Fruit fly (Drosophila melanogaster) whole organism, embryonic: ENCODE data around the gene RpS26.

Experiments used
- Atf3 ChIP-seq: fragments of 200-800 bp; sonication (Bioruptor generic); optimal IDR thresholded peaks from 3 replicates; lab custom pipeline; 2016; ENCODE audit warnings: missing biosample characterization, missing genetic modification characterization
- CG12071 ChIP-seq: fragments of 200-800 bp; sonication (Bioruptor generic); optimal IDR thresholded peaks from 3 replicates; lab custom pipeline; 2018; ENCODE audit warnings: missing biosample characterization, mild to moderate bottlenecking, missing genetic modification characterization
- CG1233 ChIP-seq: fragments of 200-800 bp; sonication (Bioruptor generic); optimal IDR thresholded peaks from 4 replicates; lab custom pipeline; 2018; ENCODE audit warnings: missing biosample characterization, mild to moderate bottlenecking, missing genetic modification characterization
- CG12769 ChIP-seq: fragments of 200-800 bp; sonication (Bioruptor generic); optimal IDR thresholded peaks from 2 replicates; lab custom pipeline; 2019; ENCODE audit warnings: missing biosample characterization, mild to moderate bottlenecking, missing genetic modification characterization, moderate library complexity
- CG13123 ChIP-seq: fragments of 200-800 bp; sonication (Bioruptor generic); optimal IDR thresholded peaks from 2 replicates; lab custom pipeline; 2016; ENCODE audit warnings: missing biosample characterization, missing genetic modification characterization
- CG13296 ChIP-seq: fragments of 200-800 bp; sonication (Bioruptor generic); optimal IDR thresholded peaks from 3 replicates; lab custom pipeline; 2018; ENCODE audit warnings: missing biosample characterization, mild to moderate bottlenecking, missing genetic modification characterization
- CG13424 ChIP-seq: fragments of 200-800 bp; sonication (Bioruptor generic); optimal IDR thresholded peaks from 2 replicates; lab custom pipeline; 2019; ENCODE audit warnings: missing biosample characterization, mild to moderate bottlenecking, missing genetic modification characterization, moderate library complexity
- CG14050 ChIP-seq: fragments of 200-800 bp; sonication (Bioruptor generic); IDR thresholded peaks from 3 replicates; pipeline ENCODE4 v1.3.6; 2022; ENCODE audit warnings: missing biosample characterization, missing genetic modification characterization
- CG18476 ChIP-seq: fragments of 200-800 bp; sonication (Bioruptor generic); optimal IDR thresholded peaks from 2 replicates; lab custom pipeline; 2016; ENCODE audit warnings: missing biosample characterization, mild to moderate bottlenecking, missing genetic modification characterization
- CG30403 ChIP-seq: fragments of 200-800 bp; sonication (Bioruptor generic); optimal IDR thresholded peaks from 3 replicates; lab custom pipeline; 2016; ENCODE audit warnings: missing biosample characterization, missing genetic modification characterization
- CG31388 ChIP-seq: fragments of 200-800 bp; sonication (Bioruptor generic); optimal IDR thresholded peaks from 2 replicates; lab custom pipeline; 2016; ENCODE audit warnings: missing biosample characterization, missing genetic modification characterization
- CG4617 ChIP-seq: fragments of 200-800 bp; sonication (Bioruptor generic); optimal IDR thresholded peaks from 3 replicates; lab custom pipeline; 2016; ENCODE audit warnings: missing biosample characterization, missing genetic modification characterization, borderline replicate concordance
- CG6175 ChIP-seq: fragments of 200-800 bp; sonication (Bioruptor generic); IDR thresholded peaks from 3 replicates; pipeline ENCODE4 v1.3.6; 2022; ENCODE audit warnings: missing biosample characterization, missing genetic modification characterization
- CG6689 ChIP-seq: fragments of 200-800 bp; sonication (Bioruptor generic); IDR thresholded peaks from 2 replicates; pipeline ENCODE4 v1.3.6; 2022; ENCODE audit warnings: missing biosample characterization, missing genetic modification characterization
- CG6854 ChIP-seq: fragments of 200-800 bp; sonication (Bioruptor generic); optimal IDR thresholded peaks from 3 replicates; lab custom pipeline; 2017; ENCODE audit warnings: missing biosample characterization, mild to moderate bottlenecking, missing genetic modification characterization
- CG7745 ChIP-seq: fragments of 200-800 bp; sonication (Bioruptor generic); optimal IDR thresholded peaks from 2 replicates; lab custom pipeline; 2018; ENCODE audit warnings: missing biosample characterization, mild to moderate bottlenecking, missing genetic modification characterization, moderate library complexity
- CG8388 ChIP-seq: fragments of 200-800 bp; sonication (Bioruptor generic); optimal IDR thresholded peaks from 2 replicates; lab custom pipeline; 2019; ENCODE audit warnings: missing biosample characterization, mild to moderate bottlenecking, missing genetic modification characterization, moderate library complexity
- Camta ChIP-seq: fragments of 200-800 bp; sonication (Bioruptor generic); optimal IDR thresholded peaks from 2 replicates; lab custom pipeline; 2016; ENCODE audit warnings: missing biosample characterization, missing genetic modification characterization
- Fer2 ChIP-seq: fragments of 200-800 bp; sonication (Bioruptor generic); optimal IDR thresholded peaks from 2 replicates; lab custom pipeline; 2018; ENCODE audit warnings: missing biosample characterization, mild to moderate bottlenecking, missing genetic modification characterization, moderate library complexity
- GATAe ChIP-seq: fragments of 200-800 bp; sonication (Bioruptor generic); conservative IDR thresholded peaks from 2 replicates; pipeline ENCODE4 v1.3.6; 2022; ENCODE audit warnings: missing biosample characterization, missing genetic modification characterization
- HLH3B ChIP-seq: fragments of 200-800 bp; sonication (Bioruptor generic); IDR thresholded peaks from 2 replicates; pipeline ENCODE4 v1.3.6; 2022; ENCODE audit warnings: missing biosample characterization, missing genetic modification characterization
- HLHmδ ChIP-seq: fragments of 200-800 bp; sonication (Bioruptor generic); optimal IDR thresholded peaks from 2 replicates; lab custom pipeline; 2018; ENCODE audit warnings: missing biosample characterization, mild to moderate bottlenecking, missing genetic modification characterization, moderate library complexity
- MTF-1 ChIP-seq: fragments of 200-800 bp; sonication (Bioruptor generic); optimal IDR thresholded peaks from 2 replicates; lab custom pipeline; 2018; ENCODE audit warnings: missing biosample characterization, mild to moderate bottlenecking, missing genetic modification characterization, borderline replicate concordance
- Med ChIP-seq: fragments of 200-800 bp; sonication (Bioruptor generic); peaks from one replicate; lab custom pipeline; 2016; ENCODE audit warnings: missing biosample characterization, missing genetic modification characterization, mild to moderate bottlenecking, inconsistent platforms, moderate library complexity
- Meics ChIP-seq: fragments of 200-800 bp; sonication (Bioruptor generic); optimal IDR thresholded peaks from 2 replicates; lab custom pipeline; 2017; ENCODE audit warnings: missing biosample characterization, mild to moderate bottlenecking, missing genetic modification characterization
- Rx ChIP-seq: fragments of 200-800 bp; sonication (Bioruptor generic); IDR thresholded peaks from 2 replicates; pipeline ENCODE4 v1.3.6; 2022; ENCODE audit warnings: missing biosample characterization, missing genetic modification characterization
- Xrp1 ChIP-seq: fragments of 200-800 bp; sonication (Bioruptor generic); IDR thresholded peaks from 2 replicates; pipeline ENCODE4 v1.3.6; 2022; ENCODE audit warnings: missing biosample characterization, missing genetic modification characterization
- abd-A ChIP-seq: fragments of 200-800 bp; sonication (Bioruptor generic); optimal IDR thresholded peaks from 3 replicates; lab custom pipeline; 2019; ENCODE audit warnings: missing biosample characterization, mild to moderate bottlenecking, missing genetic modification characterization, moderate library complexity
- bcd ChIP-seq: fragments of 200-800 bp; sonication (Bioruptor generic); optimal IDR thresholded peaks from 2 replicates; lab custom pipeline; 2017; ENCODE audit warnings: missing biosample characterization, mild to moderate bottlenecking, missing genetic modification characterization
- br ChIP-seq: fragments of >200 bp; optimal IDR thresholded peaks from 2 replicates; lab custom pipeline; 2017
- caup ChIP-seq: fragments of 200-800 bp; sonication (Bioruptor generic); optimal IDR thresholded peaks from 3 replicates; lab custom pipeline; 2017; ENCODE audit warnings: missing biosample characterization, mild to moderate bottlenecking, missing genetic modification characterization, moderate library complexity; ENCODE audit not compliant: severe bottlenecking
- cg ChIP-seq: fragments of 200-800 bp; sonication (Bioruptor generic); optimal IDR thresholded peaks from 3 replicates; lab custom pipeline; 2019; ENCODE audit warnings: missing biosample characterization, mild to moderate bottlenecking, missing genetic modification characterization, moderate library complexity
- crp ChIP-seq, 2 experiments: fragments of 200-800 bp; sonication (Bioruptor generic); optimal IDR thresholded peaks; 2 replicates in 1 of 2; 3 replicates in 1 of 2; lab custom pipeline; 2017; ENCODE audit warnings: missing biosample characterization in 2 of 2, missing genetic modification characterization in 2 of 2, mild to moderate bottlenecking in 1 of 2, moderate library complexity in 1 of 2
- danr ChIP-seq: fragments of 200-800 bp; sonication (Bioruptor generic); IDR thresholded peaks from 2 replicates; pipeline ENCODE4 v1.3.6; 2022; ENCODE audit warnings: missing biosample characterization, missing genetic modification characterization
- dm ChIP-seq: fragments of 200-800 bp; sonication (Bioruptor generic); optimal IDR thresholded peaks from 3 replicates; lab custom pipeline; 2016; ENCODE audit warnings: missing biosample characterization, missing genetic modification characterization
- dmrt99B ChIP-seq: fragments of 200-800 bp; sonication (Bioruptor generic); optimal IDR thresholded peaks from 2 replicates; lab custom pipeline; 2018; ENCODE audit warnings: missing biosample characterization, mild to moderate bottlenecking, missing genetic modification characterization, moderate library complexity
- ftz-f1 ChIP-seq: fragments of 200-800 bp; sonication (Bioruptor generic); optimal IDR thresholded peaks from 2 replicates; lab custom pipeline; 2016; ENCODE audit warnings: missing biosample characterization, missing genetic modification characterization
- gro ChIP-seq: fragments of 200-800 bp; sonication (Bioruptor generic); optimal IDR thresholded peaks from 2 replicates; lab custom pipeline; 2016; ENCODE audit warnings: missing biosample characterization, missing genetic modification characterization
- ind ChIP-seq: fragments of 200-800 bp; sonication (Bioruptor generic); optimal IDR thresholded peaks from 3 replicates; lab custom pipeline; 2016; ENCODE audit warnings: missing biosample characterization, missing genetic modification characterization
- kah ChIP-seq: fragments of 200-800 bp; sonication (Bioruptor generic); optimal IDR thresholded peaks from 2 replicates; lab custom pipeline; 2018; ENCODE audit warnings: missing biosample characterization, mild to moderate bottlenecking, missing genetic modification characterization
- maf-S ChIP-seq: fragments of 200-800 bp; sonication (Bioruptor generic); optimal IDR thresholded peaks from 2 replicates; lab custom pipeline; 2016; ENCODE audit warnings: missing biosample characterization, missing genetic modification characterization
- nom ChIP-seq: fragments of 200-800 bp; sonication (Bioruptor generic); optimal IDR thresholded peaks from 2 replicates; lab custom pipeline; 2017; ENCODE audit warnings: missing biosample characterization, missing genetic modification characterization, mild to moderate bottlenecking, moderate library complexity, missing genetic modification reagents
- p53 ChIP-seq: fragments of 200-800 bp; sonication (Bioruptor generic); optimal IDR thresholded peaks from 2 replicates; lab custom pipeline; 2016; ENCODE audit warnings: missing biosample characterization, missing genetic modification characterization
- pum ChIP-seq: fragments of 200-800 bp; sonication (Bioruptor generic); optimal IDR thresholded peaks from 2 replicates; lab custom pipeline; 2016; ENCODE audit warnings: missing biosample characterization, missing genetic modification characterization
- rib ChIP-seq: fragments of 200-800 bp; sonication (Bioruptor generic); IDR thresholded peaks from 2 replicates; pipeline ENCODE4 v1.3.6; 2022; ENCODE audit warnings: missing biosample characterization, missing genetic modification characterization
- sr ChIP-seq: fragments of 200-800 bp; sonication (Bioruptor generic); IDR thresholded peaks from 3 replicates; pipeline ENCODE4 v1.3.6; 2022; ENCODE audit warnings: missing biosample characterization, missing genetic modification characterization
- toy ChIP-seq: fragments of 200-800 bp; sonication (Bioruptor generic); IDR thresholded peaks from 2 replicates; pipeline ENCODE4 v1.3.6; 2022; ENCODE audit warnings: missing biosample characterization, missing genetic modification characterization
- wdn ChIP-seq: fragments of 200-800 bp; sonication (Bioruptor generic); IDR thresholded peaks from 2 replicates; pipeline ENCODE4 v1.3.6; 2022; ENCODE audit warnings: missing biosample characterization, missing genetic modification characterization
- zen2 ChIP-seq: fragments of 200-800 bp; sonication (Bioruptor generic); IDR thresholded peaks from 3 replicates; pipeline ENCODE4 v1.3.6; 2022; ENCODE audit warnings: missing biosample characterization, missing genetic modification characterization; ENCODE audit not compliant: partially characterized antibody
- zfh1 ChIP-seq: fragments of 200-800 bp; sonication (Bioruptor generic); IDR thresholded peaks from 3 replicates; pipeline ENCODE4 v1.3.6; 2022; ENCODE audit warnings: missing biosample characterization, missing genetic modification characterization

Gene RpS26

dm6 chr2L:18448639-18449430 lies 5.8 kb upstream of the RpS26 start, which contains the start of gene ncm (continued):
- no peak for TF ChIP-seq wdn (GFP tag; lab: Robert Waterston, UW)
- TF ChIP-seq CG13424 (tag; lab: Kevin White, UChicago): peak; percentile 12
- no peak for TF ChIP-seq MTF-1 (GFP tag; lab: Kevin White, UChicago)
- no peak for TF ChIP-seq CG7745 (tag; lab: Kevin White, UChicago)
- TF ChIP-seq ind: peak; percentile 7
- no peak for TF ChIP-seq cg (GFP tag; lab: Kevin White, UChicago)
- TF ChIP-seq CG6854: no peak
- TF ChIP-seq Atf3: no peak
- TF ChIP-seq zfh1 (GFP tag; lab: Robert Waterston, UW): peak; percentile 15; the same call in 1 of the 3 replicates
- no peak for TF ChIP-seq ftz-f1 (GFP tag; lab: Kevin White, UChicago)
- TF ChIP-seq CG13123 (GFP tag; lab: Kevin White, UChicago): no peak
- no peak for TF ChIP-seq crp (GFP tag; optimal IDR thresholded peaks at IDR 0.05; lab: Kevin White, UChicago)
- no peak for TF ChIP-seq GATAe (GFP tag; lab: Robert Waterston, UW)
- no peak for TF ChIP-seq Fer2 (tag; lab: Kevin White, UChicago)
- TF ChIP-seq abd-A: no peak
- no peak for TF ChIP-seq caup (GFP tag; lab: Kevin White, UChicago)
- no peak for TF ChIP-seq CG6175 (GFP tag; lab: Robert Waterston, UW)
- TF ChIP-seq br (lab: Kevin White, UChicago): no peak
- TF ChIP-seq nom (GFP tag; lab: Kevin White, UChicago): no peak
- no peak for TF ChIP-seq kah
- TF ChIP-seq dmrt99B (tag; lab: Kevin White, UChicago): no peak
- peak; percentile 86 for TF ChIP-seq zen2 (GFP tag; lab: Robert Waterston, UW)
- peak; percentile 45 for TF ChIP-seq CG30403
- no peak for TF ChIP-seq CG12769 (tag; lab: Kevin White, UChicago)
- no peak for TF ChIP-seq danr (GFP tag; lab: Robert Waterston, UW)
- TF ChIP-seq Meics (GFP tag; lab: Kevin White, UChicago): no peak
- no peak for TF ChIP-seq CG14050 (GFP tag; lab: Robert Waterston, UW)
- TF ChIP-seq CG6689 (GFP tag; lab: Robert Waterston, UW): no peak
- peak; percentile 73 for TF ChIP-seq CG4617 (GFP tag; lab: Kevin White, UChicago)
- peak; percentile 46 for TF ChIP-seq dm (GFP tag; lab: Kevin White, UChicago)
- no peak for TF ChIP-seq rib
- TF ChIP-seq CG12071 (GFP tag; lab: Kevin White, UChicago): no peak
- no peak for TF ChIP-seq toy
- TF ChIP-seq Med (GFP tag; lab: Kevin White, UChicago): peak; percentile 83
- TF ChIP-seq maf-S (GFP tag; lab: Kevin White, UChicago): no peak
- TF ChIP-seq CG31388: no peak
- no peak for TF ChIP-seq Camta (GFP tag; lab: Kevin White, UChicago)
- no peak for TF ChIP-seq CG18476 (GFP tag; lab: Kevin White, UChicago)
- no peak for TF ChIP-seq pum
- TF ChIP-seq HLH3B (GFP tag; lab: Robert Waterston, UW): no peak
- TF ChIP-seq sr (GFP tag; lab: Robert Waterston, UW): no peak
- TF ChIP-seq CG13296 (GFP tag; lab: Kevin White, UChicago): no peak
- no peak for TF ChIP-seq Xrp1 (GFP tag; lab: Robert Waterston, UW)
- no peak for TF ChIP-seq gro (GFP tag; lab: Kevin White, UChicago)
- no peak for TF ChIP-seq p53 (GFP tag; lab: Kevin White, UChicago)
- TF ChIP-seq CG1233: no peak
- TF ChIP-seq bcd (GFP tag; lab: Kevin White, UChicago): no peak
- TF ChIP-seq CG8388 (GFP tag; lab: Kevin White, UChicago): no peak
- TF ChIP-seq Rx (GFP tag; lab: Robert Waterston, UW): no peak
- TF ChIP-seq HLHmδ (GFP tag; lab: Kevin White, UChicago): no peak
